Worm (Caenorhabditis elegans): ENCODE measurements around the gene apa-2.

DNA sequence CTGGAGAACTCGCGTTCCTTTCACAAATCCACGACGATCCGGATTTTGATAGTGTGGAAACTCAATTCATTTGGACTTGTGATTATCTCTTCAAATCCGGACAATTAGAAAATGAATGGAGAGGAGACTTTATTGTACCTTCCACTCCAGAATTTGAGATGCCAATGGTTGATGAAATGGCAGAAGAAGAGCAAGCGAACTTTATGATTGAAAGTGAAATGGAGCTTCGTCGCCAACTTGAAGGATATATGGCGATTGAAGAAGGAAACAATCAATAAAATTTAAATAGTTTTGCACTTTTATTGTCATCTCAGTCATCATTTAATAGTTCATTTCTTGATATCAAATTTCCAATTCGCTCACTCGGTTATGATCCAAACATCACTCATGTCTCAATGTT lies 50.2 kb downstream of the apa-2 start:
- TF ChIP-seq zag-1 (tag; optimal IDR thresholded peaks at IDR 0.05) (no peak), nhr-11 (tag; optimal IDR thresholded peaks at IDR 0.05) (no peak), mdl-1 (tag; optimal IDR thresholded peaks at IDR 0.05) (no peak), nhr-21 (tag; optimal IDR thresholded peaks at IDR 0.05) (no peak), elt-1 (tag; optimal IDR thresholded peaks at IDR 0.05) (no peak), nhr-237 (tag; optimal IDR thresholded peaks at IDR 0.05) (no peak), nhr-77 (tag; optimal IDR thresholded peaks at IDR 0.05) (no peak), nhr-129 (tag; optimal IDR thresholded peaks at IDR 0.05) (no peak), ceh-82 (tag; optimal IDR thresholded peaks at IDR 0.05) (no peak), lin-13 (GFP tag; optimal IDR thresholded peaks at IDR 0.05) (no peak), unc-62 (GFP tag; optimal IDR thresholded peaks at IDR 0.05) (no peak), egl-27 (tag; optimal IDR thresholded peaks at IDR 0.05) (no peak)
